Worm (Caenorhabditis elegans) whole organism, L4/young adult: ENCODE measurements around the gene flr-4.
A peak's percentile ranks its signal among the peaks of the same experiment; 100 is the strongest.

Source experiments
- W03F9.2 ChIP-seq: fragments of 150-350 bp; optimal IDR thresholded peaks from 2 replicates; lab custom pipeline; 2014; ENCODE audit warnings: missing biosample characterization, missing genetic modification characterization
- dao-5 ChIP-seq: sonication (generic microtip); optimal IDR thresholded peaks from 2 replicates; lab custom pipeline; 2016; ENCODE audit warnings: missing genotype, missing genetic modification characterization, moderate library complexity, missing compliant biosample characterization
- him-1 ChIP-seq: sonication (generic microtip); optimal IDR thresholded peaks from 2 replicates; lab custom pipeline; 2016; ENCODE audit warnings: missing genotype, missing genetic modification reagents, missing genetic modification characterization, missing compliant biosample characterization

Gene flr-4

DNA sequence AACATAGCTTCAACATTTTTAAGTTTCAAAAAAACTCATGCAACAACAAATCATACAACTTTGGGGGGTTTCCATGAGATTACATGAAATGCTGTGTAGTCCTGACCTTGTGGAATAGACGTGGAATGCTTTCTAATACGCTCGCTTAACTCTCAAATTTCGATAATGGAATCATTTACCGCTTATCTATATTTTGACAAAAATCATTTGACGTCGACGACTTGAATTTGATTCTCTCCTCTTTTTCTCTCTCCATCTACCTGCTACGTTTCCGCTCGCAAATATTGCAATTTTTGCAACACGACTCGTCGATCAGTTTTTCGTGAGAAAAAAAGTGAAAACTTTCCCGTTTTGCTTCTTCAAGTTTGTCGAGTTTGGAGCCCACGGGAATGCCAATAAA is at the start of gene flr-4:
Gene flr-4 (plus strand): TSS at position 275 of the 400 bp plus-strand sequence.
- TF ChIP-seq him-1 (tag; lab: Kevin White, UChicago) (no peak), dao-5 (no peak), W03F9.2 (tag; lab: Kevin White, UChicago) (no peak)

DNA sequence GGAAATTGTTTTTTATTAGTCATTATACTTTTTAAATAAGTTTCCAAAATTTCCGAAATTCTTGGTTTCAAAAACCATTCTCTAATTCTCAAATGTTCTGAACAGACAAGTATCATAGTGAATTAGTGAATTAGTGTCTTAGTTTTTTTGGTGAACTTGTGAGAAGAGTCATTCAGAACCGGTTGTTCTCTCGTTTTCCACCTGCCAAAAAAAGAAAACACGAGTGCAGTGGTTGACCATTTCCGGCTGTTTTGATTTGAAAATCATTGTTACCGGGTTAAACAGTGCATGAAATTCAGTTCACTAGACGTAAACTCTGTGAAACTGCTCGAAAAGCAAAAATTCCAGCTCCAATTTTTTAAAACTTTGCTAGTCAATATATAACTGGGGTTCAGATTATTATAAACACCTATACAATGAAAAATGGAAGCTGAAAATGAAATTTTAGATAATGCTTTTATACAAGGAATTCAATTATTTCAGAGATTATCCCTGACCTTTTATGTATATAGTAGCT is 49.4 kb upstream of the flr-4 start:
- TF ChIP-seq W03F9.2 (tag; lab: Kevin White, UChicago), result no peak

DNA sequence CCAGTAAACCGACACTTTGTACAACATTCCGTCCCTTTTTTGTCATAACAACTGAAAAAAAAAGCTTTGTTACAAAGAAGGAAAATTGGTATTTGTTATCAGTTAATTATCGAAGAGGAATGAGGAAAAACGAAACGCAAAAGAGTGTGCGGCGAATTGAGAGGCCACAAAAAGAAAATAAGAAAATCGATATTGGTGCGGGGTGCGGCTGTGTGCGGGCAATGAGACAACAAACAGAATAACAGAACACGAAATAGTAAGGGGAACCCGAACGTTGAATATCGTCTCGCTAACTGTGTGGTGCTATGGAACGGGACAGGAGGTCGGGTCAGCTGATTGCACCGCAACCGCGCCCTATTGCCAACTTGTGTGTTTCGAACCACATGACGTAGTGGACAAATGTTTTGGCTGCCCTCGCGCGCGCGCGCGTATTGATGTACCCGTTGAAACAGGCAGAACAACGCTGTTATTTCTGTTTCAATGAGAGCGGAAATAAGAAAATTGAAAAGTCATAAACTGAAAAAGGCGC is 48.6 kb upstream of the flr-4 start, which contains the start of gene C18B12.4:
Gene C18B12.4 (minus strand): TSS at position 51 of the 529 bp plus-strand sequence.
- TF ChIP-seq W03F9.2 (tag; lab: Kevin White, UChicago) (peak; percentile 63), dao-5 (no peak), him-1 (tag; lab: Kevin White, UChicago) (no peak)

DNA sequence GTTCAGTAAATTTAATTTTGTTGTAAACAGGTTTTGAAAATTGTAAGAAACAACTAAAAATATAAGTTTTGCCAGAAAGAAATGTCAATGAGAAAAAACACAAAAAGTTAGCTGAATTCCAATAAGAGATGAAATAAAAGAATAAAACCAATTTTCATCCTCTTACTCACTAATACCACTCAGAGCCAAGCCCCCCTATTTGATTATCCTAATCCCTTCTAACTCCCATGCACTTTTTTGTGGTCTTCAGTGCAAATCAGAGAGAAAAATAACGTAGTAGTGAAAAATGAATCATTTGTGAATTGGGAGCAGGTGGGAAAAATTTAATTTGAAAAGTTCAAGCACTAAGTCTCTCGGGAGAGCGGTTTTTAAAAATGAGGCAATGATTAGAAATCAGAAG is 47.9 kb upstream of the flr-4 start:
- TF ChIP-seq him-1 (tag; lab: Kevin White, UChicago) (no peak), W03F9.2 (tag; lab: Kevin White, UChicago) (no peak), dao-5 (no peak)

DNA sequence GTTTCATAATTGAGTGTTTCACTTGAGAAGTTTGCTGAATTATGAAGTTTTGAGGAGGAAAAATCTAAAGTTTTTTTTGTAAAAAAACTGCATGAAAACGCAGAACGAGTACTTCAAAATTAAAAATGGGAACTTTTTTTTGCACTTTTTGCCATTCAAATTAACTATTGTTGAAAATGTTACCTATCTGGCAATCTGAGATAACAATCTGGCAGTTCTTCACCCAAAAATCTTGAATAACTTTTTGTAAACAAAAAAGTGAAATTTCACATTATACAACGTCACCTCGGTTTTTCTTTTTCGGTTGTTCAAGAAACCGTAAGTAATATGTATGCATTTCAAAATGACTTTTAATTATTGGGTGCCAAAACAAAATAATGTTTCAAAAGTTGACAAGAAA is 46.6 kb upstream of the flr-4 start:
- TF ChIP-seq him-1 (tag; lab: Kevin White, UChicago) (no peak), W03F9.2 (tag; lab: Kevin White, UChicago) (no peak)

DNA sequence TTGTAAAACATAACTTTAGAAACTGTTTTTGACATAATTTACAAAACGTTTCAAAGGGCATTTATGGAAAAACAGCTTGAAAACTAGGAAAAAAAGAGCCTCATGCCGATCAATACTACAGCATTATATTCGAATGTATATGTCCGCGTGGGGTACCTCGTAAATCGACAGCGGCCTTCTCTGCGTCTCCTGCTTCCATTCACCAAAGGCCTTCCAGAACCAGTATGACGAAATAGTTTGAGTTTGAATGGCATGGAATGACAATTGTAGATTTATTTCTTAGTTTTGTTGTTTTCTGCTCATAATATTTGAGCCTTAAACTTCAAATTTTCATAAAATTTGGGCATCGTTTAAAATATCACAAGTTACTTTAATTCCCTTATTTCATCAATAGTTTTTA is 43.8 kb upstream of the flr-4 start:
- no peak for TF ChIP-seq dao-5
- no peak for TF ChIP-seq him-1 (tag; lab: Kevin White, UChicago)
- TF ChIP-seq W03F9.2 (tag; lab: Kevin White, UChicago), result no peak

DNA sequence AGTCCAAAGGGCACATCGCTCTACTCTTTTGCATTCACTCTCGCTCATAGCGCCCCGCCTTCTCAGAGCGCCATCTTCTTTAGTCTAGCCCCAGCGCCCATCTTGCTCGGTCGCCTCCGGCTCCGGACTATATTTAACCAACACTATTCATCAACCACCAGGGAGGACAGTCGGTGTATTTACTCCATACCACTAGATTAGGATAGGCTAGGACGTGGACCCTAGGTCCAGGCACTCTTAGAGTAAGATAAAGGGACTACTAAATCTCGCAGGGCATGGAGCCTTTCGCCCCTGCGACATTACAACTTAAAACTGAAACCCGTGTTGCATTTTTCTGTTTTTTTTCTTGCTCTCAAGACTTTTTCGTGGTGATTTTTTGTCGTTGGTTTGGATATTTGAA is 41.7 kb upstream of the flr-4 start:
- TF ChIP-seq W03F9.2 (tag; lab: Kevin White, UChicago), result no peak
- TF ChIP-seq dao-5, result no peak
- no peak for TF ChIP-seq him-1 (tag; lab: Kevin White, UChicago)

DNA sequence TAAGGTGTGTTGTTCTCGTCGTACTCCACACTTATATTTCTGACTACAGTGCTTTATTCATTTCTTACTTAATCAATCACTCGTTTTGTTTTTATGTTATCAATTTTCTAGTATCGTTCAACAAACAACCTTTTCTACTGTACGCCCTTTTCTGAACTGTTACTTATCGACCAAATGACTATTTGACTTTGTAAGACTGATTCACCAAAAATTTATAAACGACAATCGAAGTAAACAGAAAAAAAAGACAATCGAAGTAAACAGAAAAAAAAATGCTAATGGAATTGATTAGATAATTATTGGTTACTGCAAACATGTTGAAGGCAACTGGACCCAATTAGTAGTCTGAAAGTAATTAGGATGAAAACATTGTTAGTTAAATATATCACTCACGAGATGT is 39.2 kb upstream of the flr-4 start:
- no peak for TF ChIP-seq W03F9.2 (tag; lab: Kevin White, UChicago)
- TF ChIP-seq dao-5, result no peak
- TF ChIP-seq him-1 (tag; lab: Kevin White, UChicago), result no peak

DNA sequence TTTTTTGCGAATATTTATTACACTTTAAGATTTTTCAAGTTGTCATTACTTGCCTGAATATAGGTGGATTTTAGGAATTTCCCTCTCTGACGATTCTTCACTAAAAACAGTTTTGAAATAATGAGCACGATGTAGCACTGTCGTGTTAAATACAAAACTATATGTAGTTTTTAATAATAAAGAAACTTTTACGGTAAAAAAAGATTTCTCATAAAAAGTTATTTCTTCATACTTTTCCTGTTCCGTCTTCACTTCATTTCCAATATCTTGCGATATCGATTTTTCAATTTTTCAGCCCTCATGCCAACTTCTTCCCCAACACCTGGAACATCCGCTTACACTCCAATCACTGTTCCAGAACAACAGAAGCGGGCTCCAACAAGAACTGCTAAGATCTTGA is 36.8 kb upstream of the flr-4 start, which contains the start of gene H03G16.6:
Gene H03G16.6 (plus strand): TSS at position 301 of the 400 bp plus-strand sequence.
- no peak for TF ChIP-seq dao-5
- no peak for TF ChIP-seq W03F9.2 (tag; lab: Kevin White, UChicago)
- no peak for TF ChIP-seq him-1 (tag; lab: Kevin White, UChicago)

DNA sequence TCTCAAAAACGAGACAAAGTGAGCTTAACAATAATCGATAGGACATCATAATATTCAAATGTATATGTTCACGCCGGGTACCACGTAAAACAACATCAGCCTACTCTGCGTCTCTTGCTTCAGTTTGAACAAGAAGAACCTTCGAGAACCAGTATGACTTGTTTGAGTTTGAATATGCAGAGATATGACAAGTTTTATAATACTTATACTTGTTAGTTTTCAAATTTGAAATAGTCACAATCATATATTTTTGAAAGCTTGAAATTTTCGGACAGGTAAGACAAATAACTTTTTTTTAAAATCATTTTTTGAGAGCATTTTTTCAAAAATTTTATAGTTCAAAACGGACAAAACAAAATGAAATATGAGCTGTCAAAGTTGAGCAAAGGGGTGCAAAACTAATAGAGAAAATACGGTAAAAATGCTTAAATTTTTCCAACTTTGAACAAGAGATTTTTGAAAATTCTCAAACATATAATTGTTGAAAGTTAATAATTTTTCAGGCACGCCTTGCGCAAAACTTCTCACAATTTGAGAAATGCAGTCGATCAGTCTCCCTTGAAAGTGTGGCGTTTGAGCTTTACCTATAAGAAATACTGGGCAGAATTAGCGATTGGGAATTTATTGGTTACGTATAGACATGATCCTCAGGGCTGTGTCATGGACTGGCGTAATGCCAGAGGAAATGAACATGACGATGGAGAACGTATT is 35.8 kb upstream of the flr-4 start, which contains the start of gene H03G16.1:
Gene H03G16.1 (plus strand): TSS at position 661 of the 711 bp plus-strand sequence.
- no peak for TF ChIP-seq dao-5
- TF ChIP-seq W03F9.2 (tag; lab: Kevin White, UChicago), result no peak
- TF ChIP-seq him-1 (tag; lab: Kevin White, UChicago), result no peak

DNA sequence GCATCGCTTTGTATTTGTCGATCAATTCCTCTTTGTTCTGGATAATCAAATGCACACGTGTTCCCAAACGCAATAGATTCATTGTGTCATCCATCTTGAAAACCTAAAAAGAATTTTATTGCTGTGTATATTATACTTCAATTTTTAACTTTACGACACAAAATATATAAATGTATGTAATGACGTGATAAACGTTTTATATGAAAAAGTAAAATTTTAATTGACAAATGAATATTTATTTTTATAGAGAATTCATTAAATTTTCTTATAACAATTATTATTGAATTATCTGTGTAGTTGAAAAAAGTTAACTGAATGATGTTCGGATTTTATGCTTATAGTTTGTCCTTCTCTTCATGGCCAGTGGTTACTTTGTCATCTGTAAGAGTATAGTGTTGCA is 33.3 kb upstream of the flr-4 start, which contains the start of gene H03G16.7:
Gene H03G16.7 (minus strand): TSS at position 101 of the 400 bp plus-strand sequence.
- TF ChIP-seq him-1 (tag; lab: Kevin White, UChicago) (no peak), W03F9.2 (tag; lab: Kevin White, UChicago) (no peak), dao-5 (no peak)

DNA sequence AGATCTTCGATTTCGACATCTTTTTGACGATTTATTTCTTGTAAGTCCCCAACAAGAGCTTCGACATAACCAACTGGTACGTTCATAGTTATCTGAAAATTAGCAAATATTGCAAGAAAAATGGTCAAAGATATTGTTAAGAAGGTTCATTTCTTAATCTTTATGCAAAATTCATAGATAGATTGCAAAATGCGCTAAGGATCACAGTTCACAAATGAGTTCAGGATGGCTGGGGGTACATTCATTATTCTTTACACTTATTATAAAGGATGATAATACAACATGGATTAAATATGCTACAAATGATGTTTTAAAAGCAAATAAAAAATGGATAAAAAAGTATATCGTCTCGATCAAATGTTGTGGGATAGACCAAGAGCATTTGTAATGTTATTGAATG is 32.5 kb upstream of the flr-4 start, which contains the start of gene H03G16.5:
Gene H03G16.5 (minus strand): TSS at position 101 of the 400 bp plus-strand sequence.
- TF ChIP-seq dao-5, result no peak
- TF ChIP-seq him-1 (tag; lab: Kevin White, UChicago), result no peak
- no peak for TF ChIP-seq W03F9.2 (tag; lab: Kevin White, UChicago)

DNA sequence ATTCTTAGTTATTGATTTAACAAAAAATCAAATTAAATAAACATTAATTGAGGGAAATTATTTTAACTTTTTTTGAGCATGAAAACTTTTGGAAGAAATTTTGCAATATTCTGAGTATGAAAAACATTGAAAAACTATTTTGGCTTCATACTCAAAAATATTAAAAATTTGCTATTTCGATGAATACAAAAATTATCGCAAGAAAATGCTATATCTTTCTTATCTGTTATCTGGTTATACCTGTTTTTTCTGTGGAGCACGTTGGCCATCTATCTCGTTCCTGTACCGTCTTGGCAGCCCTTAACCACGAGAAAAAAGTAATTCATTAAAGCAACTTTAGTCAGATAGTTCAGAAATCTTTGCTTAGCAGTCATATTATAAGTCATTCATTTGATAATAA is 31.3 kb upstream of the flr-4 start:
- TF ChIP-seq him-1 (tag; lab: Kevin White, UChicago) (no peak), W03F9.2 (tag; lab: Kevin White, UChicago) (no peak), dao-5 (no peak)

DNA sequence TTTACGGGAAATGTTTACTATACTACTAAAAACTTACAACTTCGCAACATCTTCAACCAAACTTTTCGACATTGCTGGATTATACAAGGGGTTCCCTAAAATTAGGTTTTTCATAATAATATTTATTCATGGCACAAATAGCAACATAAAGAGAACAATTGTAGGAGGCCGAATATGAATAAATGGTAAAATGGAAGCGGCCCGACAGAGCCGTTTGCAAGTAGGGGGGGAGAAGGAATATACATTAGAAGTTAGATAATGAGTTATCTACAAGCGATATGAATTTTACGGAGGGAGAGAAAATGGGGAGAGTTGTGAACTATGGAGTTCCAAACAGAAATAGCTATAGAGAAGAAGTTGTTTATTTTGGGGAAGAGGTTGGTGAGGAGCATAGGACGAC is 28.9 kb upstream of the flr-4 start, which contains the start of gene fbxa-96:
Gene fbxa-96 (minus strand): TSS at position 101 of the 400 bp plus-strand sequence.
- no peak for TF ChIP-seq W03F9.2 (tag; lab: Kevin White, UChicago)
- TF ChIP-seq him-1 (tag; lab: Kevin White, UChicago), result no peak
- no peak for TF ChIP-seq dao-5
